Worm (Caenorhabditis elegans) whole organism, mixed stage, embryonic: ENCODE results near the gene fbxa-194.

ENCODE experiments used
- M03D4.4 ChIP-seq: sonication (generic microtip); optimal IDR thresholded peaks from 2 replicates; lab custom pipeline; 2017; ENCODE audit warnings: mild to moderate bottlenecking, missing genetic modification characterization, missing compliant biosample characterization
- bed-3 ChIP-seq: fragments of 200-800 bp; sonication (Bioruptor generic); optimal IDR thresholded peaks from 3 replicates; lab custom pipeline; 2018; ENCODE audit warnings: mild to moderate bottlenecking, missing genetic modification characterization, moderate library complexity, missing compliant biosample characterization
- blmp-1 ChIP-seq: fragments of 150-350 bp; optimal IDR thresholded peaks from 2 replicates; lab custom pipeline; 2014; ENCODE audit warnings: missing biosample characterization, missing genetic modification characterization
- ceh-39 ChIP-seq: fragments of 150-350 bp; optimal IDR thresholded peaks from 2 replicates; lab custom pipeline; 2014; ENCODE audit warnings: missing biosample characterization, missing genetic modification characterization
- ceh-83 ChIP-seq: fragments of 200-800 bp; sonication (Bioruptor generic); optimal IDR thresholded peaks from 2 replicates; lab custom pipeline; 2018; ENCODE audit warnings: mild to moderate bottlenecking, missing genetic modification characterization, missing compliant biosample characterization
- ces-1 ChIP-seq: fragments of 150-350 bp; optimal IDR thresholded peaks from 2 replicates; lab custom pipeline; 2014; ENCODE audit warnings: missing biosample characterization, missing genetic modification reagents, missing genetic modification characterization
- drap-1 ChIP-seq: fragments of 200-800 bp; sonication (Bioruptor generic); optimal IDR thresholded peaks from 3 replicates; lab custom pipeline; 2018; ENCODE audit warnings: mild to moderate bottlenecking, missing genetic modification characterization, missing compliant biosample characterization
- elt-1 ChIP-seq: sonication (generic microtip); optimal IDR thresholded peaks from 2 replicates; lab custom pipeline; 2017; ENCODE audit warnings: missing genetic modification characterization, mild to moderate bottlenecking, missing compliant biosample characterization, antibody characterized with exemption, moderate library complexity, borderline replicate concordance; ENCODE audit not compliant: insufficient read depth
- elt-3 ChIP-seq: fragments of 150-350 bp; optimal IDR thresholded peaks from 2 replicates; lab custom pipeline; 2014; ENCODE audit warnings: missing biosample characterization, missing genetic modification characterization
- flh-1 ChIP-seq: fragments of 200-800 bp; sonication (Bioruptor generic); optimal IDR thresholded peaks from 2 replicates; lab custom pipeline; 2018; ENCODE audit warnings: mild to moderate bottlenecking, missing genetic modification characterization, moderate library complexity, missing compliant biosample characterization
- ham-2 ChIP-seq: fragments of 200-800 bp; sonication (Bioruptor generic); optimal IDR thresholded peaks from 2 replicates; lab custom pipeline; 2018; ENCODE audit warnings: mild to moderate bottlenecking, missing genetic modification characterization, missing compliant biosample characterization
- hlh-1 ChIP-seq: fragments of 150-350 bp; optimal IDR thresholded peaks from 2 replicates; lab custom pipeline; 2014; ENCODE audit warnings: missing biosample characterization, missing genetic modification reagents, missing genetic modification characterization
- lin-13 ChIP-seq: fragments of 150-350 bp; optimal IDR thresholded peaks from 2 replicates; lab custom pipeline; 2014; ENCODE audit warnings: missing biosample characterization, missing genetic modification characterization
- lin-32 ChIP-seq: fragments of 200-800 bp; sonication (Bioruptor generic); optimal IDR thresholded peaks from 2 replicates; lab custom pipeline; 2018; ENCODE audit warnings: mild to moderate bottlenecking, missing genetic modification characterization, missing compliant biosample characterization
- lsy-2 ChIP-seq: fragments of 150-350 bp; optimal IDR thresholded peaks from 2 replicates; lab custom pipeline; 2014; ENCODE audit warnings: missing biosample characterization, missing genetic modification characterization
- mab-5 ChIP-seq: fragments of 150-350 bp; optimal IDR thresholded peaks from 2 replicates; lab custom pipeline; 2014; ENCODE audit warnings: missing biosample characterization, missing genetic modification characterization
- mep-1 ChIP-seq: fragments of 150-350 bp; optimal IDR thresholded peaks from 2 replicates; lab custom pipeline; 2017; ENCODE audit warnings: missing biosample characterization, missing genetic modification reagents, missing genetic modification characterization, inconsistent platforms
- mls-2 ChIP-seq: sonication (generic microtip); optimal IDR thresholded peaks from 2 replicates; lab custom pipeline; 2016; ENCODE audit warnings: mild to moderate bottlenecking, missing genetic modification characterization, moderate library complexity, missing compliant biosample characterization
- nhr-12 ChIP-seq: fragments of 150-350 bp; optimal IDR thresholded peaks from 2 replicates; lab custom pipeline; 2014; ENCODE audit warnings: missing biosample characterization, missing genetic modification characterization
- nhr-2 ChIP-seq: fragments of 150-350 bp; optimal IDR thresholded peaks from 2 replicates; lab custom pipeline; 2014; ENCODE audit warnings: missing biosample characterization, missing genetic modification characterization
- nhr-237 ChIP-seq: fragments of 150-350 bp; optimal IDR thresholded peaks from 2 replicates; lab custom pipeline; 2014; ENCODE audit warnings: missing biosample characterization, missing genetic modification characterization
- nhr-28 ChIP-seq: fragments of 150-350 bp; optimal IDR thresholded peaks from 2 replicates; lab custom pipeline; 2014; ENCODE audit warnings: missing biosample characterization, missing genetic modification characterization
- nhr-76 ChIP-seq: sonication (generic microtip); optimal IDR thresholded peaks from 2 replicates; lab custom pipeline; 2017; ENCODE audit warnings: missing biosample characterization, missing genetic modification characterization
- pha-4 ChIP-seq: fragments of 150-350 bp; optimal IDR thresholded peaks from 2 replicates; lab custom pipeline; 2018; ENCODE audit warnings: missing biosample characterization, missing genetic modification reagents, missing genetic modification characterization
- sem-2 ChIP-seq: fragments of 200-800 bp; sonication (Bioruptor generic); optimal IDR thresholded peaks from 2 replicates; lab custom pipeline; 2018; ENCODE audit warnings: mild to moderate bottlenecking, missing genetic modification characterization, missing compliant biosample characterization
- snpc-4 ChIP-seq: fragments of 150-350 bp; optimal IDR thresholded peaks from 2 replicates; lab custom pipeline; 2014; ENCODE audit warnings: missing biosample characterization, missing genetic modification characterization
- sptf-1 ChIP-seq: sonication (generic microtip); optimal IDR thresholded peaks from 2 replicates; lab custom pipeline; 2017; ENCODE audit warnings: mild to moderate bottlenecking, missing genetic modification characterization, moderate library complexity, missing compliant biosample characterization
- tbx-8 ChIP-seq: fragments of 200-800 bp; sonication (Bioruptor generic); optimal IDR thresholded peaks from 2 replicates; lab custom pipeline; 2018; ENCODE audit warnings: mild to moderate bottlenecking, missing genetic modification characterization, moderate library complexity, missing compliant biosample characterization
- unc-120 ChIP-seq: sonication (generic microtip); optimal IDR thresholded peaks from 2 replicates; lab custom pipeline; 2017; ENCODE audit warnings: missing genetic modification characterization, missing compliant biosample characterization; ENCODE audit not compliant: poor library complexity, severe bottlenecking
- unc-62 ChIP-seq: fragments of 150-350 bp; optimal IDR thresholded peaks from 2 replicates; lab custom pipeline; 2014; ENCODE audit warnings: missing biosample characterization, missing genetic modification reagents, missing genetic modification characterization
- zip-8 ChIP-seq: fragments of 150-350 bp; optimal IDR thresholded peaks from 2 replicates; lab custom pipeline; 2014; ENCODE audit warnings: missing biosample characterization, missing genetic modification characterization
- ztf-11 ChIP-seq: fragments of 150-350 bp; optimal IDR thresholded peaks from 2 replicates; lab custom pipeline; 2014; ENCODE audit warnings: missing biosample characterization, missing genetic modification characterization

fbxa-194 gene

DNA sequence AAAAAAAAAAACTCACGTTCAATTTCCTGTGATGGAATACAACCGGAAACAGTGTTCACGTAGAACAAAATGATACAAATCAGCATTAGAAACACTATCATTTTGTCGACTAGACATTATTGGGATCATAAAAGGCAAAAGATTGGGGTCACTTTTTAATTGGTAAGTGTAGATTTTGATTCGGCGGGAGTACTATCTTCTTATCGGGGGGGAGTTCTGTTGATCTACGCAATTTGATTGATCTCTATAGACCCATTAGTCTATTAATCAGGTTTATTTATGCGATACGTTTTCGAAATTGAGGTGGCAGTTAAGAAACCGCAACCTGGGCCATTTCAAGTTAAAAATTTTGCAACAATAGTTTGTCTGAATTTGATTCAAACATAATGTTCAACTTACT is 22.5 kb upstream of the fbxa-194 start, which contains the start of gene Y116F11B.2:
TSS of gene Y116F11B.2 (minus strand) at position 101 of the 400 bp plus-strand sequence.
- TF ChIP-seq nhr-28 (tag; lab: Kevin White, UChicago) = no peak
- no peak for TF ChIP-seq nhr-2 (tag; lab: Kevin White, UChicago)
- TF ChIP-seq snpc-4 (tag; lab: Kevin White, UChicago) = no peak
- no peak for TF ChIP-seq M03D4.4 (tag; lab: Kevin White, UChicago)
- no peak for TF ChIP-seq mep-1 (tag; lab: Kevin White, UChicago)
- no peak for TF ChIP-seq sem-2
- no peak for TF ChIP-seq lin-32 (GFP tag; lab: Kevin White, UChicago)
- TF ChIP-seq blmp-1 (tag; lab: Kevin White, UChicago) = no peak
- no peak for TF ChIP-seq unc-62 (GFP tag; lab: Kevin White, UChicago)
- no peak for TF ChIP-seq mls-2
- TF ChIP-seq elt-1 (tag; lab: Kevin White, UChicago) = no peak
- no peak for TF ChIP-seq bed-3 (GFP tag; lab: Kevin White, UChicago)
- TF ChIP-seq ztf-11 = no peak
- TF ChIP-seq pha-4 = no peak
- TF ChIP-seq ceh-39 = no peak

DNA sequence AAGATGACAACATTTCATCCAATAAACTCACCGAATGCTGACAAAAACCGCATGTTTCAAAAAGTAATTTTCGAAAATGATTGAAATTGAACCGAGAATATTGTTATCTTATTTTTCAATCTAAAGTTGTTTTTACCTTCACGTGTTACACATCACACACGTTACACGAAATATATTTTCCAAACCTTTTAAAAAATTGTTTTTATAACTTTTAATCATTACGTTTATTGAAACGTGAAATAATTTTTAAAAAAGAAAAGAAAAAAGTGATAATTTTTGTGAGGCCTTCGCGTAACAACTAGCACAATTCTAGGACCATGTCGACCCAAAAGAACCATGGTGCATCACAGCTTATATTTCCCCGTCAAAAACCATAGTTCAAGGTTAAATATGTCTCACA is 16.4 kb upstream of the fbxa-194 start, which contains the start of gene M162.7:
TSS of gene M162.7 (minus strand) at position 101 of the 400 bp plus-strand sequence.
- no peak for TF ChIP-seq drap-1 (GFP tag; lab: Kevin White, UChicago)
- TF ChIP-seq lin-32 (GFP tag; lab: Kevin White, UChicago) = no peak
- TF ChIP-seq hlh-1 (tag; lab: Kevin White, UChicago) = no peak
- TF ChIP-seq ceh-83 (GFP tag; lab: Kevin White, UChicago) = no peak
- no peak for TF ChIP-seq unc-120

DNA sequence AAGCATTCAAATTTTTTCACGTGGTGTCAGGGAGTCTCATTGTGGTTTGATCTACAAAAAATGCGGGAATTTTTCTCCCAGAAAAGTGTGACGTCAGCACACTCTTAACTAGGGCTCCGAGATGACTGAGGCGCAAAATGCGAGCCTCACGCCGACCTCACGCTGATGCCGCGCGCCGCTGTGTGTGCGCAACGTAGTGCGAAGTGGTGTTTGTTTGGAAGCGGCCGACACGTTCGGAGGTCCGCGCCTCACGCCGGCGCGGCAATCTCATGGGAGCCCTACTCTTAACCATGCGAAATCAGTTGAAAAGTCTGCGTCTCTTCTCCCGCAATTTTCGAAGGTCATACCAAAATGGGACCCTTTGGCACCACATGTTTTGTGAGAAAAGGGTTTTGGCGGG is 11.7 kb upstream of the fbxa-194 start:
- TF ChIP-seq flh-1 (GFP tag; lab: Kevin White, UChicago) = no peak
- no peak for TF ChIP-seq nhr-2 (tag; lab: Kevin White, UChicago)
- no peak for TF ChIP-seq unc-62 (GFP tag; lab: Kevin White, UChicago)
- no peak for TF ChIP-seq bed-3 (GFP tag; lab: Kevin White, UChicago)
- TF ChIP-seq mls-2 = no peak
- no peak for TF ChIP-seq sptf-1
- TF ChIP-seq ces-1 (GFP tag; lab: Kevin White, UChicago) = no peak
- TF ChIP-seq elt-1 (tag; lab: Kevin White, UChicago) = no peak
- TF ChIP-seq lin-13 (tag; lab: Kevin White, UChicago) = no peak
- no peak for TF ChIP-seq mab-5 (tag; lab: Kevin White, UChicago)
- TF ChIP-seq nhr-76 (tag; lab: Kevin White, UChicago) = no peak
- no peak for TF ChIP-seq zip-8 (tag; lab: Kevin White, UChicago)
- no peak for TF ChIP-seq snpc-4 (tag; lab: Kevin White, UChicago)
- TF ChIP-seq nhr-237 (tag; lab: Kevin White, UChicago) = no peak
- TF ChIP-seq ztf-11 = no peak
- no peak for TF ChIP-seq nhr-12 (tag; lab: Kevin White, UChicago)
- no peak for TF ChIP-seq blmp-1 (tag; lab: Kevin White, UChicago)

DNA sequence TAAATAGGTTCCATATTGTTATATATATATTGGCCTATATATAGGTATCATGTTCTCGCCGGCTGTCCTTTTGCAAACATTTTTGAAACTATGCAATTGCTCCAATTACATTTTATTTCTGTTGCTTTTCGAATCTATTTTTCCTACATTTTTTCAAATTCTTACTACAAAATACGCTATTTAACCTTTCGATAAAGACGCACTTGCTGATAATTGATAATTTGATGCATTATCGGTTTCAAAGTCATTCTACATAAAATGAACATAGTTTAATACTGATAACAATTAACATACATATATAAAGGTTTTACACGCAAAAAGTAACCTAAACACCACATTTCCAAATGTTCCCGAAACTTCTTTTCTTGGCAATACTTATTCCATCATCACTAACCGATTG is 9.9 kb upstream of the fbxa-194 start, which contains the start of gene clec-258:
TSS of gene clec-258 (plus strand) at position 81 of the 400 bp plus-strand sequence.
- TF ChIP-seq lin-13 (tag; lab: Kevin White, UChicago) (no peak), hlh-1 (tag; lab: Kevin White, UChicago) (no peak), nhr-12 (tag; lab: Kevin White, UChicago) (no peak), elt-3 (tag; lab: Kevin White, UChicago) (no peak), blmp-1 (tag; lab: Kevin White, UChicago) (no peak), nhr-2 (tag; lab: Kevin White, UChicago) (no peak), pha-4 (no peak), drap-1 (GFP tag; lab: Kevin White, UChicago) (no peak), lsy-2 (tag; lab: Kevin White, UChicago) (no peak), zip-8 (tag; lab: Kevin White, UChicago) (no peak), ham-2 (GFP tag; lab: Kevin White, UChicago) (no peak), nhr-76 (tag; lab: Kevin White, UChicago) (no peak), ceh-39 (no peak), bed-3 (GFP tag; lab: Kevin White, UChicago) (no peak), tbx-8 (GFP tag; lab: Kevin White, UChicago) (no peak)
- TF ChIP-seq, all 35 proteins: peak for 0
